Fruit fly (Drosophila melanogaster) whole organism, prepupa: ENCODE data around the gene yps.

Experiments
- CG10669 ChIP-seq: fragments of 200-800 bp; sonication (Bioruptor generic); optimal IDR thresholded peaks from 3 replicates; lab custom pipeline; 2018; ENCODE audit warnings: missing biosample characterization, mild to moderate bottlenecking, missing genetic modification characterization, moderate library complexity
- CG11902 ChIP-seq: fragments of 200-800 bp; sonication (Bioruptor generic); optimal IDR thresholded peaks from 3 replicates; lab custom pipeline; 2016; ENCODE audit warnings: missing biosample characterization, missing genetic modification characterization
- CG16779 ChIP-seq: fragments of 200-800 bp; sonication (Bioruptor generic); optimal IDR thresholded peaks from 3 replicates; lab custom pipeline; 2017; ENCODE audit warnings: missing biosample characterization, mild to moderate bottlenecking, missing genetic modification characterization
- CG6276 ChIP-seq: fragments of 200-800 bp; sonication (Bioruptor generic); optimal IDR thresholded peaks from 2 replicates; lab custom pipeline; 2017; ENCODE audit warnings: missing biosample characterization, mild to moderate bottlenecking, missing genetic modification characterization
- Ets21C ChIP-seq: fragments of 200-800 bp; sonication (Bioruptor generic); optimal IDR thresholded peaks from 3 replicates; lab custom pipeline; 2016; ENCODE audit warnings: missing biosample characterization, missing genetic modification characterization
- Ets96B ChIP-seq: fragments of 200-800 bp; optimal IDR thresholded peaks from 2 replicates; lab custom pipeline; 2019; ENCODE audit warnings: missing biosample characterization, mild to moderate bottlenecking, missing genetic modification characterization, moderate library complexity
- Gug ChIP-seq: fragments of 200-800 bp; sonication (Bioruptor generic); IDR thresholded peaks from 2 replicates; pipeline ENCODE4 v1.3.6; 2022; ENCODE audit warnings: missing biosample characterization, missing genetic modification characterization
- Lpt ChIP-seq: fragments of 200-800 bp; sonication (Bioruptor generic); optimal IDR thresholded peaks from 3 replicates; lab custom pipeline; 2016; ENCODE audit warnings: missing biosample characterization, missing genetic modification characterization
- Smox ChIP-seq: fragments of 200-800 bp; sonication (Bioruptor generic); optimal IDR thresholded peaks from 3 replicates; lab custom pipeline; 2016; ENCODE audit warnings: missing biosample characterization, missing genetic modification characterization
- Sox102F ChIP-seq: fragments of 200-800 bp; sonication (Bioruptor generic); optimal IDR thresholded peaks from 2 replicates; lab custom pipeline; 2016; ENCODE audit warnings: missing biosample characterization, mild to moderate bottlenecking, missing genetic modification characterization
- Sox15 ChIP-seq: fragments of 200-800 bp; sonication (Bioruptor generic); optimal IDR thresholded peaks from 3 replicates; lab custom pipeline; 2016; ENCODE audit warnings: missing biosample characterization, missing genetic modification characterization
- esn ChIP-seq: fragments of 200-800 bp; sonication (Bioruptor generic); optimal IDR thresholded peaks from 2 replicates; lab custom pipeline; 2016; ENCODE audit warnings: missing biosample characterization, mild to moderate bottlenecking, missing genetic modification characterization, moderate library complexity
- fkh ChIP-seq: fragments of 200-800 bp; sonication (Bioruptor generic); optimal IDR thresholded peaks from 3 replicates; lab custom pipeline; 2017; ENCODE audit warnings: missing biosample characterization, mild to moderate bottlenecking, missing genetic modification characterization, moderate library complexity
- salr ChIP-seq, 2 experiments: fragments of 200-800 bp; sonication (Bioruptor generic); optimal IDR thresholded peaks; 3 replicates each; lab custom pipeline; 2016 to 2018; ENCODE audit warnings: missing biosample characterization in 2 of 2, missing genetic modification characterization in 2 of 2, mild to moderate bottlenecking in 1 of 2

DNA sequence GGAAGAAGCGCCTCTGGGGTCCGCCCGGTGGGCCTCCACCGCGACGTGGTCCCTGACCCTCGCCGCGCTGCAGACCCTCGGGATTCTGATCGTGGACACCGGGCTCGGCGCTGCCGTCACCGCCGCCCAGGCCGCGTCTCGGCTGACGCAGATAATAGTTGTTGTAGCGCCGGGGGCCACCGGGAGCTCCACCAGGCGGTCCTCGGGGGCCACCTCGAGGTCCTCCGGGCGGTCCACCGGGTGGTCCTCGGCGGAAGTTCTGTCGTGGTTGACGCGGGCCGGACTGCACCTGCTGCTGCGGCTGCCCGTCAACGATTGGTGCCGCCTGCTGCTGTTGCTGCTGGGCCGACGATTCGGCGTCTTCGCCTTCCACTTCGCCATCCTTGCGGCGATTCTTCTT, 2.1 kb downstream of the yps start:
- TF ChIP-seq Ets21C (GFP tag; lab: Kevin White, UChicago) (no peak), esn (GFP tag; lab: Kevin White, UChicago) (no peak), CG10669 (GFP tag; lab: Kevin White, UChicago) (no peak), Lpt (GFP tag; lab: Kevin White, UChicago) (no peak), Sox102F (GFP tag; lab: Kevin White, UChicago) (no peak), CG6276 (GFP tag; lab: Kevin White, UChicago) (no peak), Gug (GFP tag; lab: Robert Waterston, UW) (no peak), CG16779 (no peak), Sox15 (GFP tag; lab: Kevin White, UChicago) (no peak), fkh (GFP tag; lab: Kevin White, UChicago) (no peak), CG11902 (GFP tag; lab: Kevin White, UChicago) (no peak), salr (GFP tag; optimal IDR thresholded peaks at IDR 0.05; lab: Kevin White, UChicago) (no peak), Smox (no peak), Ets96B (tag; lab: Kevin White, UChicago) (no peak)
